Fruit fly (Drosophila melanogaster): ENCODE results near the gene CG14246.

Gene CG14246

dm6 chr3R:26737310-26737709 is 10.2 kb downstream of the CG14246 start, which contains the start of gene CG14247:
CG14247 (plus strand) TSS chr3R:26737610.
- TF ChIP-seq h (GFP tag; optimal IDR thresholded peaks at IDR 0.05) (no peak), Dif (GFP tag; optimal IDR thresholded peaks at IDR 0.05; ENCODE audit: partially characterized antibody) (no peak), Hr83 (GFP tag; optimal IDR thresholded peaks at IDR 0.05; ENCODE audit: poor library complexity, severe bottlenecking) (no peak), pan (optimal IDR thresholded peaks at IDR 0.05) (no peak), br (GFP tag; optimal IDR thresholded peaks at IDR 0.05) (no peak), foxo (GFP tag; optimal IDR thresholded peaks at IDR 0.05) (no peak), ey (GFP tag; optimal IDR thresholded peaks at IDR 0.05) (no peak), jim (GFP tag; optimal IDR thresholded peaks at IDR 0.05) (no peak), Vsx2 (GFP tag; optimal IDR thresholded peaks at IDR 0.05; ENCODE audit: partially characterized antibody) (no peak), dl (GFP tag; optimal IDR thresholded peaks at IDR 0.05; ENCODE audit: insufficient read depth in 1 of 2, partially characterized antibody in 2 of 2) (no peak), N (GFP tag; optimal IDR thresholded peaks at IDR 0.05) (no peak), Mio (GFP tag; optimal IDR thresholded peaks at IDR 0.05) (no peak), OdsH (GFP tag; optimal IDR thresholded peaks at IDR 0.05) (no peak), Hr78 (GFP tag; optimal IDR thresholded peaks at IDR 0.05) (no peak), CrebA (GFP tag; optimal IDR thresholded peaks at IDR 0.05; ENCODE audit: borderline replicate concordance) (no peak), Myc (optimal IDR thresholded peaks at IDR 0.05) (no peak), tai (GFP tag; optimal IDR thresholded peaks at IDR 0.05) (no peak), Sp1 (GFP tag; optimal IDR thresholded peaks at IDR 0.05) (no peak), brk (GFP tag; optimal IDR thresholded peaks at IDR 0.05) (no peak)

DNA sequence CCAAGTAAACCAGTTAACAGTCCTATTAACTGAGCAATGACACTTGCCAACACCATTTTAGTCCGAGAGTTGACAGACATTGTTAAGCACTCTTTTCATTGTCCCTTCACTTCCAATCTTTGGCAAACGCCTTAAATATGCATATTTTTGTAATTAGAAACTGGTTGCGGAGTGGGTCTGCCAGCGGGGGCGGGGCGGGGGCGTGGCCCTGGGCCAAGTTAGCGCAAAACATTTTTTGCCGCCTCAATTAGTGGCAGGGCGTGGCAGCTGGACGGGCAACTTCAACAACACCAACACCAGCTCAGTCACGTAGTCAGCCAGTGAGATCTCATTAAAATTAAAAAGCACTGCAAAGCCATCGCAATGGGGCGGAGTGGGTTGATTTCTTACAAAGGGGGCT is 34.6 kb downstream of the CG14246 start:
- TF ChIP-seq HLH106 (tag; optimal IDR thresholded peaks at IDR 0.05) (no peak), fru (GFP tag; optimal IDR thresholded peaks at IDR 0.05) (no peak), Dfd (GFP tag; optimal IDR thresholded peaks at IDR 0.05) (peak; percentile 97), tai (GFP tag; optimal IDR thresholded peaks at IDR 0.05) (no peak), lola (GFP tag; optimal IDR thresholded peaks at IDR 0.05) (no peak)
